Fruit fly (Drosophila melanogaster): Measurements from ENCODE around the gene elm.

- TF ChIP-seq Eip93F (GFP tag; optimal IDR thresholded peaks at IDR 0.05) (no peak), CG6792 (GFP tag; optimal IDR thresholded peaks at IDR 0.05) (no peak), CG8119 (GFP tag; IDR thresholded peaks at IDR 0.05) (0 out of 3 replicates have a peak, but pooled peaks have one; percentile 25), svp (GFP tag) (no peak), net (GFP tag; optimal IDR thresholded peaks at IDR 0.05) (peak; percentile 6), CG9139 (GFP tag; optimal IDR thresholded peaks at IDR 0.05) (peak; percentile 69), CG1621 (tag; optimal IDR thresholded peaks at IDR 0.05) (peak; percentile 62), Sox102F (GFP tag; optimal IDR thresholded peaks at IDR 0.05) (no peak), ss (GFP tag; optimal IDR thresholded peaks at IDR 0.05) (peak; percentile 85 to 86), pdm3 (GFP tag; optimal IDR thresholded peaks at IDR 0.05) (no peak), CG15336 (GFP tag; IDR thresholded peaks at IDR 0.05) (peak; percentile 26; the same call in 1 of the 2 replicates), fkh (GFP tag; optimal IDR thresholded peaks at IDR 0.05) (no peak), dac (GFP tag; optimal IDR thresholded peaks at IDR 0.05) (no peak)
These were observed 32.8 kb downstream of the elm start for dm6 chr3R:5621714-5622405.
